Worm (Caenorhabditis elegans) whole organism, L2 larva: ENCODE measurements around the gene C15C8.4.

ENCODE experiments used
- aly-2 ChIP-seq: fragments of 150-350 bp; optimal IDR thresholded peaks from 2 replicates; lab custom pipeline; 2014; ENCODE audit warnings: missing biosample characterization, missing genetic modification characterization
- nhr-6 ChIP-seq: fragments of 150-350 bp; optimal IDR thresholded peaks from 2 replicates; lab custom pipeline; 2014; ENCODE audit warnings: missing biosample characterization, missing genetic modification characterization
- ztf-4 ChIP-seq: fragments of 150-350 bp; optimal IDR thresholded peaks from 2 replicates; lab custom pipeline; 2014; ENCODE audit warnings: missing biosample characterization, missing genetic modification characterization

DNA sequence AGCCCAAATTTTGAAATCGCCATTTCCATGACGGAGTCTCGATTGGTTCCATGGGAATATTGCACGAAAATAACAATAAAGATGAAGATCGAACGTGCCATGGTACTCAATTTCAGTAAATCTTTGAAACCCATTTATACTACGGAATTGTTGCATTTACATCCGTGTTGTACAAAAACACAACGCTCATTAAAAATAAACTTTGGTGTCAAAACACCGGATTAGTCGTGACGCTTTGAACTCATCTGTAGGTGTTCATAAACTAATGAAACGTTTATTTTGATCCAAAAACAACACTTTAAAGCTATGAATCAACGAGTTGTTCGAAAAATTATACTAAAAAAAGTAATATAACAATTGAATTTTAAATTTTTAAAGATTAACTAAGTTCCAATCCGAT is 33.1 kb downstream of the C15C8.4 start, which contains the start of gene R11D1.4:
- TF ChIP-seq ztf-4 (tag; lab: Kevin White, UChicago) (no peak), nhr-6 (tag; lab: Kevin White, UChicago) (no peak), aly-2 (tag; lab: Kevin White, UChicago) (no peak)
